Fruit fly (Drosophila melanogaster): ENCODE data around the gene gammaSnap2.

Gene gammaSnap2

dm6 chr3R:10087206-10087927 is 33.8 kb downstream of the gammaSnap2 start (continued):
- TF ChIP-seq CG10631 (GFP tag; optimal IDR thresholded peaks at IDR 0.05) (peak; percentile 95), OdsH (GFP tag; optimal IDR thresholded peaks at IDR 0.05) (peak; percentile 94), CG9139 (GFP tag; optimal IDR thresholded peaks at IDR 0.05) (peak; percentile 77), Eip93F (GFP tag; optimal IDR thresholded peaks at IDR 0.05) (peak; percentile 39), Ets96B (tag; optimal IDR thresholded peaks at IDR 0.05) (peak; percentile 90), cyc (GFP tag; optimal IDR thresholded peaks at IDR 0.05) (peak; percentile 85), CG3919 (GFP tag; optimal IDR thresholded peaks at IDR 0.05) (peak; percentile 95), Smox (GFP tag; optimal IDR thresholded peaks at IDR 0.05) (peak; percentile 84), CG31627 (GFP tag; optimal IDR thresholded peaks at IDR 0.05) (peak; percentile 90), Sox15 (GFP tag; optimal IDR thresholded peaks at IDR 0.05) (peak; percentile 87), CG6276 (GFP tag; optimal IDR thresholded peaks at IDR 0.05) (peak; percentile 66), CG11902 (GFP tag; optimal IDR thresholded peaks at IDR 0.05) (peak; percentile 85), fd59A (GFP tag; optimal IDR thresholded peaks at IDR 0.05) (peak; percentile 90), acj6 (GFP tag; optimal IDR thresholded peaks at IDR 0.05) (peak; percentile 95), CG11762 (GFP tag; optimal IDR thresholded peaks at IDR 0.05; ENCODE audit: insufficient read depth) (peak; percentile 91)

dm6 chr3R:10086683-10087082 is 34.5 kb downstream of the gammaSnap2 start:
- TF ChIP-seq Eip78C (GFP tag) (peak; percentile 75), acj6 (GFP tag; optimal IDR thresholded peaks at IDR 0.05) (peak; percentile 3), CG1621 (tag; optimal IDR thresholded peaks at IDR 0.05) (no peak), CG10669 (GFP tag; optimal IDR thresholded peaks at IDR 0.05) (peak; percentile 7), salr (GFP tag; optimal IDR thresholded peaks at IDR 0.05) (no peak), Sox14 (GFP tag; optimal IDR thresholded peaks at IDR 0.05) (peak; percentile 3), CG4318 (GFP tag; optimal IDR thresholded peaks at IDR 0.05) (no peak), CG11294 (GFP tag; IDR thresholded peaks at IDR 0.05) (0 out of 2 replicates have a peak, but pooled peaks have one; percentile 9), CG11762 (GFP tag; optimal IDR thresholded peaks at IDR 0.05; ENCODE audit: insufficient read depth) (no peak)

dm6 chr3R:10086222-10086621 is 35.0 kb downstream of the gammaSnap2 start:
- peak in 1 of 2 experiments; percentile 18 for TF ChIP-seq ss (GFP tag; optimal IDR thresholded peaks at IDR 0.05)
- TF ChIP-seq vri (GFP tag; optimal IDR thresholded peaks at IDR 0.05) = peak; percentile 66
- TF ChIP-seq CG7368 (GFP tag; optimal IDR thresholded peaks at IDR 0.05) = no peak

DNA sequence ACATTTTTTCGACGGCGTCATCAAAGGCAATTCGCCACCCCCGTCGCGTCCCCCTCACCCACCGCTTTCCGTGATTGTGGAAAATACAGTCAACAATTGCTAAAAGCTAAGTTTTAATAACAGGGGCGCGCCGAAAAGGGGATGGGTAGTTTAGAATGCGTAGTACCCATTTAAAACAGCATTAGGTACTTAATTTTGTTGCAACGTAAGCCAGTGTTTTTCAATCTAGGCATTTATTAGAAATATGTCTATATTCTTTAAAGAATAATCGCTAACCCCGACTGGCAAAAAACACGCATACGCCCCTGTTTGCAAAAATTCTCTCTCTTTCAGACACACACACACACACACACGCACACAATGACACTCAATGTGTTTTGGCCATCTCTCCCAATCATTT is 36.3 kb downstream of the gammaSnap2 start:
- no peak for TF ChIP-seq CG16779 (tag; optimal IDR thresholded peaks at IDR 0.05)
- TF ChIP-seq pdm3 (GFP tag; optimal IDR thresholded peaks at IDR 0.05) = peak; percentile 67
- TF ChIP-seq Hr38 (GFP tag; optimal IDR thresholded peaks at IDR 0.05) = no peak
- no peak for TF ChIP-seq fd85E (GFP tag; optimal IDR thresholded peaks at IDR 0.05)
- TF ChIP-seq acj6 (GFP tag; optimal IDR thresholded peaks at IDR 0.05) = peak; percentile 63
- TF ChIP-seq eg (GFP tag; IDR thresholded peaks at IDR 0.05) = peak; percentile 70
- TF ChIP-seq net (GFP tag; optimal IDR thresholded peaks at IDR 0.05) = peak; percentile 57
- peak; percentile 91 for TF ChIP-seq Hr39 (GFP tag; optimal IDR thresholded peaks at IDR 0.05)
- TF ChIP-seq vri (GFP tag; optimal IDR thresholded peaks at IDR 0.05) = peak; percentile 92
- TF ChIP-seq CG11294 (GFP tag; IDR thresholded peaks at IDR 0.05) = peak; percentile 35; the same call in 1 of the 2 replicates
- peak; percentile 88 for TF ChIP-seq esn (GFP tag; optimal IDR thresholded peaks at IDR 0.05)
- peak; percentile 86 for TF ChIP-seq svp (GFP tag)
- peak; percentile 22 for TF ChIP-seq fkh (GFP tag; optimal IDR thresholded peaks at IDR 0.05)
- TF ChIP-seq Smox (GFP tag; optimal IDR thresholded peaks at IDR 0.05) = peak; percentile 86
- TF ChIP-seq topi (GFP tag; optimal IDR thresholded peaks at IDR 0.05) = peak; percentile 82
- peak; percentile 34 for TF ChIP-seq CG7368 (GFP tag; optimal IDR thresholded peaks at IDR 0.05)
- peak; percentile 66 for TF ChIP-seq Blimp-1 (GFP tag; optimal IDR thresholded peaks at IDR 0.05)
- peak; percentile 80 for TF ChIP-seq Eip78C (GFP tag)
- peak; percentile 34 for TF ChIP-seq CG3919 (GFP tag; optimal IDR thresholded peaks at IDR 0.05)
- TF ChIP-seq CG4318 (GFP tag; optimal IDR thresholded peaks at IDR 0.05) = no peak
- TF ChIP-seq spab (GFP tag; optimal IDR thresholded peaks at IDR 0.05) = peak; percentile 13
- TF ChIP-seq dac (GFP tag; optimal IDR thresholded peaks at IDR 0.05) = peak; percentile 6
- peak; percentile 57 for TF ChIP-seq OdsH (GFP tag; optimal IDR thresholded peaks at IDR 0.05)
- peak; percentile 88 for TF ChIP-seq Ets21C (GFP tag; optimal IDR thresholded peaks at IDR 0.05)
- peak; percentile 88 for TF ChIP-seq lz (GFP tag; optimal IDR thresholded peaks at IDR 0.05)
- TF ChIP-seq Sox102F (GFP tag; optimal IDR thresholded peaks at IDR 0.05) = peak; percentile 81
- TF ChIP-seq CG10669 (GFP tag; optimal IDR thresholded peaks at IDR 0.05) = peak; percentile 48
- peak; percentile 12 for TF ChIP-seq CG6808 (GFP tag; optimal IDR thresholded peaks at IDR 0.05)

Measured in whole organism, prepupa.